Worm (Caenorhabditis elegans) whole organism, L4 larva: Measurements from ENCODE around the gene clec-56.

Experiments
- ZK546.5 ChIP-seq, 2 experiments: sonication (generic microtip); optimal IDR thresholded peaks; 2 replicates each; lab custom pipeline; 2017; ENCODE audit warnings: missing biosample characterization in 2 of 2, missing genetic modification characterization in 2 of 2
- daf-12 ChIP-seq: fragments of 150-350 bp; optimal IDR thresholded peaks from 2 replicates; lab custom pipeline; 2014; ENCODE audit warnings: missing biosample characterization, missing genetic modification reagents, missing genetic modification characterization
- daf-8 ChIP-seq: fragments of 200-800 bp; sonication (Bioruptor generic); IDR thresholded peaks from 2 replicates; pipeline ENCODE4 v1.3.6; 2022; ENCODE audit warnings: missing genetic modification characterization, missing compliant biosample characterization
- lin-39 ChIP-seq: fragments of 150-350 bp; optimal IDR thresholded peaks from 2 replicates; lab custom pipeline; 2014; ENCODE audit warnings: missing biosample characterization, missing genetic modification reagents, missing genetic modification characterization
- nhr-28 ChIP-seq: fragments of 150-350 bp; optimal IDR thresholded peaks from 2 replicates; lab custom pipeline; 2014; ENCODE audit warnings: missing biosample characterization, missing genetic modification characterization

DNA sequence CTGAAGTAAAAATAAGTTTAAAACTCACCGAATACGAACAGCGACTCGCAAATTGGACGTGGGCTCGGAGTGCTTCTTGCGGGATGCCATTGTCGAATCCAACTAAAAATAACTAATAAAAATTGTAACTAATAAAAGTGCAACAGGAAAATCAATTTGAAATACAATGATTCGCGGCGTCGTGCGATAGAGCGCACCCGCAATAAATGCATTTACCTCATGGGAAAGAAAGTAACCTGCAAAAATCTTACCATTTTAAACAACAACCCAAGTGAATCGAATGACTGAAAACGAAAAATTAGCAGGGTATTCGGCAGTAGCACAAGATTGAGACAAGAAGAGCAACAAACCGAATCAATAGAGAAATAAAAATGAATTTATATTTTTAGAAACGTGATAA lies 17.6 kb upstream of the clec-56 start, which contains the start of gene bmk-1:
- TF ChIP-seq nhr-28 (no peak), lin-39 (tag; lab: Kevin White, UChicago) (no peak), daf-8 (GFP tag; lab: Robert Waterston, UW) (no peak), ZK546.5 (tag; optimal IDR thresholded peaks at IDR 0.05; lab: Kevin White, UChicago) (no peak), daf-12 (tag; lab: Kevin White, UChicago) (no peak)
